Worm (Caenorhabditis elegans): ENCODE data around the gene Y39B6A.13.

- TF ChIP-seq pha-4 (tag; optimal IDR thresholded peaks at IDR 0.05) (no peak), M03D4.4 (tag; optimal IDR thresholded peaks at IDR 0.05) (no peak), lin-13 (tag; optimal IDR thresholded peaks at IDR 0.05) (no peak), blmp-1 (tag; optimal IDR thresholded peaks at IDR 0.05) (no peak), sptf-1 (tag; optimal IDR thresholded peaks at IDR 0.05) (no peak), unc-39 (tag; optimal IDR thresholded peaks at IDR 0.05) (no peak), nhr-76 (tag; optimal IDR thresholded peaks at IDR 0.05) (no peak), ceh-83 (GFP tag; optimal IDR thresholded peaks at IDR 0.05) (no peak)
These were observed 50.3 kb downstream of the Y39B6A.13 start for ce11 chrV:19068888-19069287.

Measured in whole organism, mixed stage, embryonic.